Fruit fly (Drosophila melanogaster) whole organism, adult: ENCODE results near the gene Dus1.

Experiments
- CG1620 ChIP-seq: fragments of 200-800 bp; sonication (Bioruptor generic); optimal IDR thresholded peaks from 2 replicates; lab custom pipeline; 2016; ENCODE audit warnings: missing biosample characterization, missing genetic modification characterization
- CG7045 ChIP-seq: fragments of 200-800 bp; sonication (Bioruptor generic); optimal IDR thresholded peaks from 2 replicates; lab custom pipeline; 2017; ENCODE audit warnings: missing biosample characterization, mild to moderate bottlenecking, missing genetic modification characterization
- CG7101 ChIP-seq: fragments of 200-800 bp; sonication (Bioruptor generic); optimal IDR thresholded peaks from 2 replicates; lab custom pipeline; 2018; ENCODE audit warnings: missing biosample characterization, mild to moderate bottlenecking, missing genetic modification characterization, moderate library complexity
- bab1 ChIP-seq: fragments of 200-800 bp; sonication (Bioruptor generic); optimal IDR thresholded peaks from 3 replicates; lab custom pipeline; 2019; ENCODE audit warnings: missing biosample characterization, mild to moderate bottlenecking, missing genetic modification characterization, moderate library complexity
- cnc ChIP-seq, 2 experiments: fragments of >200 bp; optimal IDR thresholded peaks; 2 replicates each; lab custom pipeline; 2017
- pad ChIP-seq: fragments of 200-800 bp; sonication (Bioruptor generic); optimal IDR thresholded peaks from 3 replicates; lab custom pipeline; 2017; ENCODE audit warnings: missing biosample characterization, missing genetic modification characterization, mild to moderate bottlenecking, moderate library complexity, missing genetic modification reagents

DNA sequence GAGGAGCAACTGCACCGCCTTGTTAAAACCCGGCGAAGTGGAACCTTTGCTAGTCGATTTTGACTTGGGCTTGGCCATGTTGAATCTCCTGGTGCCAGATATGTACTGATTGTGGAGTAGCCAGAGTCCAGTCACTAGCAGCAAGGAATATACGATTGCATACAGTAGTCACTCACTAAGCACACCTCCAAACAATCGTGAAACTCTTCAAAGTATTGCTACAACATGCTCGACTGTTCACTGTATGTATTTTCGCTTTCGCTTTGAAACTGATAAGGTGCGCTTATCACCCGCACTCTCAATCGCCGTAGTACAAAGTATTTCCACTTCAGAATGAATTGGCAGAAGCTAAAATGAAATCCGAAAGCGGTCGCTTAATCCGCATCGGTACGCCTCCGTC lies 14.9 kb upstream of the Dus1 start:
- no peak for TF ChIP-seq cnc (optimal IDR thresholded peaks at IDR 0.05; lab: Kevin White, UChicago)
- TF ChIP-seq CG7101 (tag; lab: Kevin White, UChicago): peak; percentile 85
- no peak for TF ChIP-seq bab1 (GFP tag; lab: Kevin White, UChicago)
- TF ChIP-seq CG7045 (GFP tag; lab: Kevin White, UChicago): peak; percentile 76
- peak; percentile 64 for TF ChIP-seq pad
- TF ChIP-seq CG1620 (GFP tag; lab: Kevin White, UChicago): peak; percentile 52
